Worm (Caenorhabditis elegans) whole organism, L3 larva: ENCODE results near the gene clec-184.

Experiments used
- fkh-10 ChIP-seq: sonication (generic microtip); optimal IDR thresholded peaks from 2 replicates; lab custom pipeline; 2017; ENCODE audit warnings: missing biosample characterization, missing genetic modification reagents, missing genetic modification characterization
- lin-15B ChIP-seq: fragments of 150-350 bp; optimal IDR thresholded peaks from 2 replicates; lab custom pipeline; 2014; ENCODE audit warnings: missing biosample characterization, missing genetic modification characterization

DNA sequence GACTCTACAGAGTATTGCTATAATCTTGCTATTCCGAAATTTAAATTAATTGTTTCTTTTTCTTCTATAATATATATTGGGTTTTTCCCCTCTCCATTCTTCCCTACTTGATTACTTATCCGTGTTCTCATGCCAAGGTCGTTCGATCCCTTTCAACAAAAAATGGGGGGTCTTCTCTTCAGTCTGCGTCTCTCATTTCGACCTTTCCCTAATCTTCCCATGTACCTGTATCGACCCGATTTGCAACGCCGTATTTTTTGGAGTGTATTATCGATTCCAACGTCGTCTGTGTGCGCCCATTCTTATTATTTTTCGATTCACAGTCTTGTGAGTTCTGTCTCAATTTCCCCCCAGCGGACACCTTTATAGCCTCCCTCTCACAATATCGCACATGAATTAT is 35.3 kb downstream of the clec-184 start:
- TF ChIP-seq fkh-10 (GFP tag; lab: Kevin White, UChicago): no peak
- no peak for TF ChIP-seq lin-15B (tag; lab: Kevin White, UChicago)
